Worm (Caenorhabditis elegans) whole organism, young adult: ENCODE data around the gene W06G6.2.
A peak's percentile ranks its signal among the peaks of the same experiment; 100 is the strongest.

Experiments used
- B0019.2 ChIP-seq: fragments of 200-800 bp; sonication (Bioruptor generic); conservative IDR thresholded peaks from 2 replicates; pipeline ENCODE4 v1.3.6; 2022; ENCODE audit warnings: missing genetic modification reagents, missing genetic modification characterization, missing compliant biosample characterization
- F23B12.7 ChIP-seq: sonication (generic microtip); optimal IDR thresholded peaks from 2 replicates; lab custom pipeline; 2017; ENCODE audit warnings: missing genetic modification characterization, mild to moderate bottlenecking, missing compliant biosample characterization, antibody characterized with exemption, moderate library complexity; ENCODE audit not compliant: insufficient read depth
- F37B4.10 ChIP-seq: fragments of 200-800 bp; sonication (Bioruptor generic); IDR thresholded peaks from 2 replicates; pipeline ENCODE4 v1.3.6; 2022; ENCODE audit warnings: missing genetic modification characterization, missing compliant biosample characterization
- F39B2.1 ChIP-seq: fragments of 200-800 bp; sonication (Bioruptor generic); IDR thresholded peaks from 2 replicates; pipeline ENCODE4 v1.3.6; 2022; ENCODE audit warnings: missing genetic modification reagents, missing genetic modification characterization, missing compliant biosample characterization
- F57C9.4 ChIP-seq: sonication (generic microtip); optimal IDR thresholded peaks from 2 replicates; lab custom pipeline; 2017; ENCODE audit warnings: mild to moderate bottlenecking, missing genetic modification characterization, missing compliant biosample characterization
- T26A5.8 ChIP-seq: sonication (generic microtip); optimal IDR thresholded peaks from 2 replicates; lab custom pipeline; 2016; ENCODE audit warnings: missing genetic modification characterization, missing compliant biosample characterization
- Y95B8A.8 ChIP-seq: fragments of 200-800 bp; sonication (Bioruptor generic); IDR thresholded peaks from 2 replicates; pipeline ENCODE4 v1.3.6; 2022; ENCODE audit warnings: missing genetic modification reagents, missing genetic modification characterization, missing compliant biosample characterization
- ZK185.1 ChIP-seq: sonication (generic microtip); optimal IDR thresholded peaks from 2 replicates; lab custom pipeline; 2016; ENCODE audit warnings: mild to moderate bottlenecking, missing genetic modification characterization, missing compliant biosample characterization; ENCODE audit not compliant: poor library complexity, severe bottlenecking
- athp-1 ChIP-seq: sonication (generic microtip); optimal IDR thresholded peaks from 2 replicates; lab custom pipeline; 2017; ENCODE audit warnings: mild to moderate bottlenecking, missing genetic modification characterization, missing compliant biosample characterization
- bed-1 ChIP-seq: fragments of 200-800 bp; sonication (Bioruptor generic); IDR thresholded peaks from 2 replicates; pipeline ENCODE4 v1.3.6; 2022; ENCODE audit warnings: missing genetic modification reagents, missing genetic modification characterization, missing compliant biosample characterization
- bed-2 ChIP-seq: fragments of 200-800 bp; sonication (Bioruptor generic); IDR thresholded peaks from 2 replicates; pipeline ENCODE4 v1.3.6; 2022; ENCODE audit warnings: missing genetic modification reagents, missing genetic modification characterization, missing compliant biosample characterization
- ccch-3 ChIP-seq: fragments of 200-800 bp; sonication (Bioruptor generic); optimal IDR thresholded peaks from 2 replicates; lab custom pipeline; 2018; ENCODE audit warnings: mild to moderate bottlenecking, missing genetic modification characterization, missing compliant biosample characterization
- cebp-1 ChIP-seq, 2 experiments: fragments of 200-800 bp in 1 of 2; sonication (Bioruptor generic) in 1 of 2; sonication (generic microtip) in 1 of 2; IDR thresholded peaks in 1 of 2; optimal IDR thresholded peaks in 1 of 2; 2 replicates each; pipeline versions ENCODE4 v1.3.6 to Lab custom; 2017 to 2022; ENCODE audit warnings: missing compliant biosample characterization in 2 of 2, missing genetic modification characterization in 2 of 2, mild to moderate bottlenecking in 1 of 2, missing genetic modification reagents in 1 of 2, moderate library complexity in 1 of 2
- ceh-27 ChIP-seq: fragments of 200-800 bp; sonication (Bioruptor generic); optimal IDR thresholded peaks from 2 replicates; lab custom pipeline; 2018; ENCODE audit warnings: mild to moderate bottlenecking, missing genetic modification characterization, moderate library complexity, missing compliant biosample characterization
- ceh-58 ChIP-seq: fragments of 200-800 bp; sonication (Bioruptor generic); IDR thresholded peaks from 2 replicates; pipeline ENCODE4 v1.3.6; 2022; ENCODE audit warnings: missing genetic modification characterization, missing compliant biosample characterization
- ceh-91 ChIP-seq: fragments of 200-800 bp; sonication (Bioruptor generic); IDR thresholded peaks from 2 replicates; pipeline ENCODE4 v1.3.6; 2022; ENCODE audit warnings: missing genetic modification reagents, missing genetic modification characterization, missing compliant biosample characterization
- chd-7 ChIP-seq: sonication (generic microtip); optimal IDR thresholded peaks from 2 replicates; lab custom pipeline; 2016; ENCODE audit warnings: mild to moderate bottlenecking, missing genetic modification characterization, moderate library complexity, missing compliant biosample characterization
- die-1 ChIP-seq: sonication (generic microtip); optimal IDR thresholded peaks from 2 replicates; lab custom pipeline; 2016; ENCODE audit warnings: missing genotype, mild to moderate bottlenecking, missing genetic modification characterization, missing compliant biosample characterization
- dpff-1 ChIP-seq: sonication (generic microtip); optimal IDR thresholded peaks from 2 replicates; lab custom pipeline; 2017; ENCODE audit warnings: mild to moderate bottlenecking, missing genetic modification characterization, missing compliant biosample characterization
- dpl-1 ChIP-seq: fragments of 150-350 bp; optimal IDR thresholded peaks from 2 replicates; lab custom pipeline; 2014; ENCODE audit warnings: missing biosample characterization, missing genetic modification reagents, missing genetic modification characterization
- egl-44 ChIP-seq: fragments of 200-800 bp; sonication (Bioruptor generic); IDR thresholded peaks from 2 replicates; pipeline ENCODE4 v1.3.6; 2022; ENCODE audit warnings: missing genetic modification reagents, missing genetic modification characterization, missing compliant biosample characterization
- ekl-4 ChIP-seq: fragments of 200-800 bp; sonication (Bioruptor generic); IDR thresholded peaks from 2 replicates; pipeline ENCODE4 v1.3.6; 2022; ENCODE audit warnings: missing genetic modification reagents, missing genetic modification characterization, missing compliant biosample characterization
- ets-4 ChIP-seq: fragments of 200-800 bp; sonication (Bioruptor generic); optimal IDR thresholded peaks from 2 replicates; lab custom pipeline; 2018; ENCODE audit warnings: mild to moderate bottlenecking, missing genetic modification characterization, missing compliant biosample characterization
- gei-17 ChIP-seq: fragments of 200-800 bp; sonication (Bioruptor generic); optimal IDR thresholded peaks from 2 replicates; lab custom pipeline; 2018; ENCODE audit warnings: mild to moderate bottlenecking, missing genetic modification characterization, missing compliant biosample characterization
- him-1 ChIP-seq: sonication (generic microtip); optimal IDR thresholded peaks from 2 replicates; lab custom pipeline; 2016; ENCODE audit warnings: missing genotype, missing genetic modification reagents, missing genetic modification characterization, missing compliant biosample characterization
- hrde-1 ChIP-seq: sonication (generic microtip); optimal IDR thresholded peaks from 2 replicates; lab custom pipeline; 2016; ENCODE audit warnings: missing genetic modification characterization, mild to moderate bottlenecking, missing compliant biosample characterization, moderate library complexity, missing genotype, missing genetic modification reagents, borderline replicate concordance
- hsf-1 ChIP-seq: fragments of 200-800 bp; sonication (Bioruptor generic); IDR thresholded peaks from 2 replicates; pipeline ENCODE4 v1.3.6; 2022; ENCODE audit warnings: missing genetic modification reagents, missing genetic modification characterization, missing compliant biosample characterization
- let-526 ChIP-seq: fragments of 200-800 bp; sonication (Bioruptor generic); IDR thresholded peaks from 2 replicates; pipeline ENCODE4 v1.3.6; 2022; ENCODE audit warnings: missing genetic modification reagents, missing genetic modification characterization, missing compliant biosample characterization
- let-607 ChIP-seq, 2 experiments: fragments of 200-800 bp in 1 of 2; sonication (Bioruptor generic) in 1 of 2; sonication (generic microtip) in 1 of 2; optimal IDR thresholded peaks; 2 replicates each; lab custom pipeline; 2016 to 2018; ENCODE audit warnings: mild to moderate bottlenecking in 2 of 2, missing compliant biosample characterization in 2 of 2, missing genetic modification characterization in 2 of 2, moderate library complexity in 2 of 2, missing genotype in 1 of 2
- lin-26 ChIP-seq: fragments of 200-800 bp; sonication (Bioruptor generic); IDR thresholded peaks from 2 replicates; pipeline ENCODE4 v1.3.6; 2022; ENCODE audit warnings: missing genetic modification reagents, missing genetic modification characterization, missing compliant biosample characterization
- lin-40 ChIP-seq: sonication (generic microtip); optimal IDR thresholded peaks from 2 replicates; lab custom pipeline; 2016; ENCODE audit warnings: missing genetic modification characterization, mild to moderate bottlenecking, missing compliant biosample characterization, missing genotype, missing genetic modification reagents
- lir-1 ChIP-seq: fragments of 200-800 bp; sonication (Bioruptor generic); conservative IDR thresholded peaks from 2 replicates; pipeline ENCODE4 v1.3.6; 2022; ENCODE audit warnings: missing genetic modification reagents, missing genetic modification characterization, missing compliant biosample characterization
- madf-3 ChIP-seq: fragments of 200-800 bp; sonication (Bioruptor generic); IDR thresholded peaks from 2 replicates; pipeline ENCODE4 v1.3.6; 2022; ENCODE audit warnings: missing genetic modification reagents, missing genetic modification characterization, missing compliant biosample characterization
- mel-28 ChIP-seq: sonication (generic microtip); optimal IDR thresholded peaks from 2 replicates; lab custom pipeline; 2016; ENCODE audit warnings: borderline replicate concordance, mild to moderate bottlenecking, missing genetic modification characterization, missing compliant biosample characterization
- nfya-1 ChIP-seq: sonication (generic microtip); optimal IDR thresholded peaks from 2 replicates; lab custom pipeline; 2017; ENCODE audit warnings: antibody characterized with exemption, missing compliant biosample characterization, missing genetic modification characterization, borderline replicate concordance; ENCODE audit not compliant: insufficient read depth
- nhr-27 ChIP-seq: fragments of 200-800 bp; sonication (Bioruptor generic); optimal IDR thresholded peaks from 2 replicates; lab custom pipeline; 2018; ENCODE audit warnings: mild to moderate bottlenecking, missing genetic modification characterization, moderate library complexity, missing compliant biosample characterization
- nhr-90 ChIP-seq: sonication (generic microtip); optimal IDR thresholded peaks from 2 replicates; lab custom pipeline; 2016; ENCODE audit warnings: missing genotype, mild to moderate bottlenecking, missing genetic modification characterization, missing compliant biosample characterization
- pbrm-1 ChIP-seq: fragments of 200-800 bp; sonication (Bioruptor generic); IDR thresholded peaks from 2 replicates; pipeline ENCODE4 v1.3.6; 2022; ENCODE audit warnings: missing genetic modification reagents, missing genetic modification characterization, missing compliant biosample characterization
- rcor-1 ChIP-seq: fragments of 200-800 bp; sonication (Bioruptor generic); IDR thresholded peaks from 2 replicates; pipeline ENCODE4 v1.3.6; 2022; ENCODE audit warnings: missing genetic modification reagents, missing genetic modification characterization, missing compliant biosample characterization
- sdz-38 ChIP-seq: sonication (generic microtip); optimal IDR thresholded peaks from 2 replicates; lab custom pipeline; 2016; ENCODE audit warnings: missing genotype, missing genetic modification characterization, missing compliant biosample characterization
- sea-2 ChIP-seq: fragments of 200-800 bp; sonication (Bioruptor generic); IDR thresholded peaks from 2 replicates; pipeline ENCODE4 v1.3.6; 2022; ENCODE audit warnings: missing genetic modification characterization, missing compliant biosample characterization
- snpc-4 ChIP-seq, 5 experiments: fragments of 150-350 bp in 1 of 5; sonication (generic microtip) in 4 of 5; optimal IDR thresholded peaks; 2 replicates each; lab custom pipeline; 2014 to 2018; ENCODE audit warnings: missing genetic modification characterization in 5 of 5, missing biosample characterization in 3 of 5, antibody characterized with exemption in 2 of 5, mild to moderate bottlenecking in 2 of 5, missing compliant biosample characterization in 2 of 5, missing genotype in 2 of 5, moderate library complexity in 2 of 5, missing genetic modification reagents in 1 of 5
- tbp1 ChIP-seq: fragments of 200-800 bp; sonication (Bioruptor generic); optimal IDR thresholded peaks from 2 replicates; lab custom pipeline; 2018; ENCODE audit warnings: mild to moderate bottlenecking, missing genetic modification characterization, missing compliant biosample characterization
- tlf-1 ChIP-seq: fragments of 200-800 bp; sonication (Bioruptor generic); optimal IDR thresholded peaks from 2 replicates; lab custom pipeline; 2018; ENCODE audit warnings: mild to moderate bottlenecking, missing genetic modification characterization, missing compliant biosample characterization
- unc-62 ChIP-seq: fragments of 150-350 bp; optimal IDR thresholded peaks from 2 replicates; lab custom pipeline; 2014; ENCODE audit warnings: missing biosample characterization, missing genetic modification reagents, missing genetic modification characterization

Gene W06G6.2

ce11 chrV:16592947-16593791 is 35.9 kb upstream of the W06G6.2 start (continued):
- no peak for TF ChIP-seq madf-3
- TF ChIP-seq hrde-1 (tag; lab: Kevin White, UChicago) = no peak
- no peak for TF ChIP-seq tlf-1 (GFP tag; lab: Kevin White, UChicago)
- no peak for TF ChIP-seq ceh-91
- TF ChIP-seq nfya-1 (tag; lab: Kevin White, UChicago) = no peak
- TF ChIP-seq F23B12.7 (tag; lab: Kevin White, UChicago) = no peak
- TF ChIP-seq gei-17 (GFP tag; lab: Kevin White, UChicago) = peak; percentile 10
- no peak for TF ChIP-seq cebp-1 (GFP tag; IDR thresholded peaks at IDR 0.05; lab: Robert Waterston, UW)
- peak; percentile 13 for TF ChIP-seq cebp-1 (tag; optimal IDR thresholded peaks at IDR 0.05; lab: Kevin White, UChicago)
- TF ChIP-seq him-1 (tag; lab: Kevin White, UChicago) = no peak
- TF ChIP-seq egl-44 (GFP tag; lab: Robert Waterston, UW) = no peak
- no peak; the same call in 1 of the 2 replicates for TF ChIP-seq lin-26 (GFP tag; lab: Robert Waterston, UW)
- no peak for TF ChIP-seq ekl-4 (GFP tag; lab: Robert Waterston, UW)
- TF ChIP-seq pbrm-1 (GFP tag; lab: Robert Waterston, UW) = 0 out of 2 replicates have a peak, but pooled peaks have one; percentile 8
- no peak for TF ChIP-seq ceh-27
- no peak for TF ChIP-seq tbp1 (GFP tag; lab: Kevin White, UChicago)
- TF ChIP-seq bed-1 (GFP tag; lab: Robert Waterston, UW) = no peak
- no peak for TF ChIP-seq die-1 (tag; lab: Kevin White, UChicago)
- TF ChIP-seq dpff-1 (tag; lab: Kevin White, UChicago) = peak; percentile 5
- TF ChIP-seq F39B2.1 = no peak
- TF ChIP-seq sea-2 (GFP tag; lab: Robert Waterston, UW) = no peak
- TF ChIP-seq ceh-58 = peak; percentile 1; the same call in 1 of the 2 replicates
- no peak; the same call in 1 of the 2 replicates for TF ChIP-seq let-526
- no peak for TF ChIP-seq rcor-1 (GFP tag; lab: Robert Waterston, UW)
- peak; percentile 8; the same call in 1 of the 2 replicates for TF ChIP-seq hsf-1 (GFP tag; lab: Robert Waterston, UW)
- no peak for TF ChIP-seq lir-1 (GFP tag; lab: Robert Waterston, UW)
- TF ChIP-seq athp-1 (tag; lab: Kevin White, UChicago) = no peak
- TF ChIP-seq let-607 (tag; optimal IDR thresholded peaks at IDR 0.05; lab: Kevin White, UChicago) = no peak
- TF ChIP-seq sdz-38 (tag; lab: Kevin White, UChicago) = no peak
- TF ChIP-seq ets-4 (GFP tag; lab: Kevin White, UChicago) = no peak
- no peak for TF ChIP-seq bed-2 (GFP tag; lab: Robert Waterston, UW)
- no peak for TF ChIP-seq nhr-90 (tag; lab: Kevin White, UChicago)
- no peak for TF ChIP-seq lin-40 (tag; lab: Kevin White, UChicago)
- no peak for TF ChIP-seq Y95B8A.8 (GFP tag; lab: Robert Waterston, UW)
- TF ChIP-seq ccch-3 (GFP tag; lab: Kevin White, UChicago) = no peak
- TF ChIP-seq unc-62 = peak; percentile 71
- TF ChIP-seq chd-7 = no peak
- TF ChIP-seq snpc-4 (GFP tag; optimal IDR thresholded peaks at IDR 0.05; lab: Kevin White, UChicago) = no peak
- TF ChIP-seq snpc-4 (tag; optimal IDR thresholded peaks at IDR 0.05; lab: Kevin White, UChicago) = no peak
- no peak for TF ChIP-seq T26A5.8 (tag; lab: Kevin White, UChicago)
- TF ChIP-seq ZK185.1 = peak; percentile 34
- no peak for TF ChIP-seq dpl-1
- TF ChIP-seq mel-28 = no peak
- TF ChIP-seq nhr-27 (tag; lab: Kevin White, UChicago) = no peak
- no peak for TF ChIP-seq B0019.2 (GFP tag; lab: Robert Waterston, UW)
- no peak for TF ChIP-seq F57C9.4 (tag; lab: Kevin White, UChicago)
- TF ChIP-seq F37B4.10 (GFP tag; lab: Robert Waterston, UW) = no peak
